Fruit fly (Drosophila melanogaster): ENCODE data around the gene vls.

The vls gene

dm6 chr2L:20084785-20085555, 19.5 kb upstream of the vls start, which contains the start of gene fok (continued):
- TF ChIP-seq ewg (GFP tag; optimal IDR thresholded peaks at IDR 0.05) (peak; percentile 91), CG6813 (GFP tag; optimal IDR thresholded peaks at IDR 0.05) (peak; percentile 94), CG12744 (GFP tag; optimal IDR thresholded peaks at IDR 0.05) (peak; percentile 93), CG9817 (tag; optimal IDR thresholded peaks at IDR 0.05) (peak; percentile 95), CG14050 (GFP tag; IDR thresholded peaks at IDR 0.05) (peak; percentile 94), prd (optimal IDR thresholded peaks at IDR 0.05) (no peak), prd (GFP tag; IDR thresholded peaks at IDR 0.05) (peak; percentile 95), CG11695 (GFP tag; IDR thresholded peaks at IDR 0.05) (peak; percentile 96), run (tag; optimal IDR thresholded peaks at IDR 0.05) (peak; percentile 96), CG10565 (GFP tag; optimal IDR thresholded peaks at IDR 0.05) (peak; percentile 40), eyg (GFP tag; optimal IDR thresholded peaks at IDR 0.05) (peak; percentile 93), ara (GFP tag; IDR thresholded peaks at IDR 0.05) (peak; percentile 93), CG2120 (GFP tag; optimal IDR thresholded peaks at IDR 0.05) (peak; percentile 98), gsb-n (tag; optimal IDR thresholded peaks at IDR 0.05) (peak; percentile 96), Dbx (GFP tag; IDR thresholded peaks at IDR 0.05) (peak; percentile 96), Drgx (GFP tag; IDR thresholded peaks at IDR 0.05) (peak; percentile 97), exex (tag; optimal IDR thresholded peaks at IDR 0.05) (peak; percentile 93), D (optimal IDR thresholded peaks at IDR 0.05) (no peak), D (GFP tag; optimal IDR thresholded peaks at IDR 0.05) (peak; percentile 97), CG11504 (tag; optimal IDR thresholded peaks at IDR 0.05) (peak; percentile 97), Hsf (GFP tag; optimal IDR thresholded peaks at IDR 0.05) (peak; percentile 96), CG3995 (GFP tag; optimal IDR thresholded peaks at IDR 0.05) (peak; percentile 68), CG11398 (GFP tag; optimal IDR thresholded peaks at IDR 0.05) (peak; percentile 92), tgo (GFP tag; IDR thresholded peaks at IDR 0.05) (peak; percentile 97), Jarid2 (GFP tag; optimal IDR thresholded peaks at IDR 0.05) (peak; percentile 82), CG34376 (GFP tag; optimal IDR thresholded peaks at IDR 0.05) (peak; percentile 99), slp2 (GFP tag; optimal IDR thresholded peaks at IDR 0.05) (peak; percentile 86), Camta (GFP tag; optimal IDR thresholded peaks at IDR 0.05) (peak; percentile 93), E2f2 (GFP tag; IDR thresholded peaks at IDR 0.05) (peak; percentile 81), danr (GFP tag; IDR thresholded peaks at IDR 0.05) (peak; percentile 89), CG6175 (GFP tag; IDR thresholded peaks at IDR 0.05) (peak; percentile 92), CG16779 (GFP tag; IDR thresholded peaks at IDR 0.05) (peak; percentile 80; the same call in 1 of the 2 replicates), ssp (GFP tag; IDR thresholded peaks at IDR 0.05) (peak; percentile 85), BtbVII (GFP tag; optimal IDR thresholded peaks at IDR 0.05) (peak; percentile 98), Kr (GFP tag; optimal IDR thresholded peaks at IDR 0.05) (peak; percentile 30), CG8089 (GFP tag; optimal IDR thresholded peaks at IDR 0.05) (peak; percentile 90), mam (GFP tag; optimal IDR thresholded peaks at IDR 0.05) (peak; percentile 95), CG3163 (GFP tag; optimal IDR thresholded peaks at IDR 0.05) (peak; percentile 80), lab (GFP tag; optimal IDR thresholded peaks at IDR 0.05) (peak; percentile 99), CG7987 (GFP tag; optimal IDR thresholded peaks at IDR 0.05) (peak; percentile 95), gfzf (GFP tag; optimal IDR thresholded peaks at IDR 0.05) (peak; percentile 6), CG3407 (GFP tag; optimal IDR thresholded peaks at IDR 0.05) (peak; percentile 91), NC2β (GFP tag; optimal IDR thresholded peaks at IDR 0.05) (peak; percentile 95), wek (GFP tag; optimal IDR thresholded peaks at IDR 0.05) (peak; percentile 83), unpg (GFP tag; optimal IDR thresholded peaks at IDR 0.05) (peak; percentile 96), ttk (GFP tag; IDR thresholded peaks at IDR 0.05) (peak; percentile 91), CG2202 (tag; optimal IDR thresholded peaks at IDR 0.05) (peak; percentile 91), CG11247 (GFP tag; IDR thresholded peaks at IDR 0.05) (peak; percentile 98), salm (tag; optimal IDR thresholded peaks at IDR 0.05) (peak; percentile 97), CG7556 (GFP tag; optimal IDR thresholded peaks at IDR 0.05) (peak; percentile 98)

Data from whole organism, embryonic.